Fruit fly (Drosophila melanogaster) whole organism, embryonic: ENCODE results near the gene CG43402.

Source experiments
- ATbp ChIP-seq: fragments of 200-800 bp; sonication (Bioruptor generic); optimal IDR thresholded peaks from 2 replicates; lab custom pipeline; 2017; ENCODE audit warnings: missing biosample characterization, mild to moderate bottlenecking, missing genetic modification characterization, missing genetic modification reagents
- Antp ChIP-seq: fragments of 200-800 bp; sonication (Bioruptor generic); optimal IDR thresholded peaks from 3 replicates; lab custom pipeline; 2016; ENCODE audit warnings: missing biosample characterization, missing genetic modification characterization
- Asciz ChIP-seq: fragments of 200-800 bp; sonication (Bioruptor generic); optimal IDR thresholded peaks from 2 replicates; lab custom pipeline; 2017; ENCODE audit warnings: missing biosample characterization, mild to moderate bottlenecking, missing genetic modification characterization, missing genetic modification reagents
- C15 ChIP-seq: fragments of 200-800 bp; sonication (Bioruptor generic); IDR thresholded peaks from 3 replicates; pipeline ENCODE4 v1.3.6; 2022; ENCODE audit warnings: missing biosample characterization, missing genetic modification characterization
- CG1024 ChIP-seq: fragments of 200-800 bp; sonication (Bioruptor generic); IDR thresholded peaks from 2 replicates; pipeline ENCODE4 v1.3.6; 2022; ENCODE audit warnings: missing biosample characterization, missing genetic modification characterization
- CG10979 ChIP-seq: fragments of 200-800 bp; sonication (Bioruptor generic); optimal IDR thresholded peaks from 2 replicates; lab custom pipeline; 2018; ENCODE audit warnings: missing biosample characterization, mild to moderate bottlenecking, missing genetic modification characterization, moderate library complexity
- CG13296 ChIP-seq: fragments of 200-800 bp; sonication (Bioruptor generic); optimal IDR thresholded peaks from 3 replicates; lab custom pipeline; 2018; ENCODE audit warnings: missing biosample characterization, mild to moderate bottlenecking, missing genetic modification characterization
- CG14710 ChIP-seq: fragments of 200-800 bp; sonication (Bioruptor generic); optimal IDR thresholded peaks from 3 replicates; lab custom pipeline; 2019; ENCODE audit warnings: missing biosample characterization, mild to moderate bottlenecking, missing genetic modification characterization, moderate library complexity
- CG15479 ChIP-seq: fragments of 200-800 bp; sonication (Bioruptor generic); optimal IDR thresholded peaks from 3 replicates; lab custom pipeline; 2019; ENCODE audit warnings: missing biosample characterization, mild to moderate bottlenecking, missing genetic modification characterization, moderate library complexity
- CG2116 ChIP-seq: fragments of 200-800 bp; sonication (Bioruptor generic); optimal IDR thresholded peaks from 3 replicates; lab custom pipeline; 2018; ENCODE audit warnings: missing biosample characterization, mild to moderate bottlenecking, missing genetic modification characterization
- CG2875 ChIP-seq: fragments of 200-800 bp; sonication (Bioruptor generic); optimal IDR thresholded peaks from 2 replicates; lab custom pipeline; 2017; ENCODE audit warnings: missing biosample characterization, mild to moderate bottlenecking, missing genetic modification characterization, missing genetic modification reagents
- CG42726 ChIP-seq: fragments of 200-800 bp; sonication (Bioruptor generic); IDR thresholded peaks from 2 replicates; pipeline ENCODE4 v1.3.6; 2022; ENCODE audit warnings: missing biosample characterization, missing genetic modification characterization; ENCODE audit not compliant: partially characterized antibody
- CG4282 ChIP-seq: fragments of 200-800 bp; sonication (Bioruptor generic); optimal IDR thresholded peaks from 2 replicates; lab custom pipeline; 2016; ENCODE audit warnings: missing biosample characterization, missing genetic modification characterization
- CG4404 ChIP-seq: fragments of 200-800 bp; sonication (Bioruptor generic); IDR thresholded peaks from 2 replicates; pipeline ENCODE4 v1.3.6; 2022; ENCODE audit warnings: missing biosample characterization, missing genetic modification characterization
- CG4730 ChIP-seq: fragments of 200-800 bp; sonication (Bioruptor generic); IDR thresholded peaks from 2 replicates; pipeline ENCODE4 v1.3.6; 2022; ENCODE audit warnings: missing biosample characterization, missing genetic modification characterization
- CG6254 ChIP-seq: fragments of 200-800 bp; sonication (Bioruptor generic); optimal IDR thresholded peaks from 3 replicates; lab custom pipeline; 2017; ENCODE audit warnings: mild to moderate bottlenecking, missing biosample characterization, missing genetic modification reagents, missing genetic modification characterization
- CG6654 ChIP-seq: fragments of 200-800 bp; sonication (Bioruptor generic); optimal IDR thresholded peaks from 2 replicates; lab custom pipeline; 2017; ENCODE audit warnings: missing biosample characterization, mild to moderate bottlenecking, missing genetic modification characterization
- CG6683 ChIP-seq: fragments of 200-800 bp; sonication (Bioruptor generic); optimal IDR thresholded peaks from 2 replicates; lab custom pipeline; 2017; ENCODE audit warnings: missing biosample characterization, mild to moderate bottlenecking, missing genetic modification characterization, missing genetic modification reagents
- CG9609 ChIP-seq: fragments of 200-800 bp; sonication (Bioruptor generic); optimal IDR thresholded peaks from 3 replicates; lab custom pipeline; 2016; ENCODE audit warnings: missing biosample characterization, missing genetic modification characterization
- Dip2 ChIP-seq: fragments of 200-800 bp; sonication (Bioruptor generic); IDR thresholded peaks from 2 replicates; pipeline ENCODE4 v1.3.6; 2022; ENCODE audit warnings: missing biosample characterization, missing genetic modification characterization
- Doc3 ChIP-seq: fragments of 200-800 bp; sonication (Bioruptor generic); IDR thresholded peaks from 3 replicates; pipeline ENCODE4 v1.3.6; 2022; ENCODE audit warnings: missing biosample characterization, missing genetic modification characterization; ENCODE audit not compliant: partially characterized antibody
- Dp ChIP-seq: fragments of 200-800 bp; sonication (Bioruptor generic); optimal IDR thresholded peaks from 2 replicates; lab custom pipeline; 2018; ENCODE audit warnings: missing biosample characterization, mild to moderate bottlenecking, missing genetic modification characterization, moderate library complexity
- H2.0 ChIP-seq: fragments of 200-800 bp; sonication (Bioruptor generic); IDR thresholded peaks from 2 replicates; pipeline ENCODE4 v1.3.6; 2022; ENCODE audit warnings: missing biosample characterization, missing genetic modification characterization
- HLH4C ChIP-seq: fragments of 200-800 bp; sonication (Bioruptor generic); IDR thresholded peaks from 3 replicates; pipeline ENCODE4 v1.3.6; 2022; ENCODE audit warnings: missing biosample characterization, missing genetic modification characterization; ENCODE audit not compliant: partially characterized antibody
- HLH54F ChIP-seq: fragments of 200-800 bp; sonication (Bioruptor generic); optimal IDR thresholded peaks from 3 replicates; lab custom pipeline; 2016; ENCODE audit warnings: missing biosample characterization, missing genetic modification characterization
- MTF-1 ChIP-seq: fragments of 200-800 bp; sonication (Bioruptor generic); optimal IDR thresholded peaks from 2 replicates; lab custom pipeline; 2018; ENCODE audit warnings: missing biosample characterization, mild to moderate bottlenecking, missing genetic modification characterization, borderline replicate concordance
- Sin3A ChIP-seq: fragments of >200 bp; optimal IDR thresholded peaks from 2 replicates; lab custom pipeline; 2018
- Six4 ChIP-seq: fragments of 200-800 bp; sonication (Bioruptor generic); optimal IDR thresholded peaks from 2 replicates; lab custom pipeline; 2016; ENCODE audit warnings: missing biosample characterization, missing genetic modification characterization
- Sry-δ ChIP-seq: fragments of 200-800 bp; sonication (Bioruptor generic); optimal IDR thresholded peaks from 2 replicates; lab custom pipeline; 2016; ENCODE audit warnings: missing biosample characterization, missing genetic modification characterization
- Stat92E ChIP-seq, 3 experiments: fragments of >200 bp in 2 of 3; fragments of 200-800 bp in 1 of 3; sonication (Bioruptor generic) in 1 of 3; optimal IDR thresholded peaks; 2 replicates each; lab custom pipeline; 2017 to 2019; ENCODE audit warnings: missing biosample characterization in 3 of 3, missing genetic modification characterization in 3 of 3, mild to moderate bottlenecking in 1 of 3, moderate library complexity in 1 of 3
- bab2 ChIP-seq: fragments of 200-800 bp; sonication (Bioruptor generic); optimal IDR thresholded peaks from 2 replicates; lab custom pipeline; 2016; ENCODE audit warnings: missing biosample characterization, missing genetic modification characterization
- chn ChIP-seq: fragments of 200-800 bp; sonication (Bioruptor generic); optimal IDR thresholded peaks from 2 replicates; lab custom pipeline; 2016; ENCODE audit warnings: missing biosample characterization, missing genetic modification characterization
- corto ChIP-seq: fragments of 200-800 bp; sonication (Bioruptor generic); optimal IDR thresholded peaks from 2 replicates; lab custom pipeline; 2016; ENCODE audit warnings: missing biosample characterization, mild to moderate bottlenecking, missing genetic modification characterization, moderate library complexity
- crc ChIP-seq: fragments of 200-800 bp; sonication (Bioruptor generic); optimal IDR thresholded peaks from 2 replicates; lab custom pipeline; 2016; ENCODE audit warnings: missing biosample characterization, missing genetic modification characterization
- da ChIP-seq: fragments of 200-800 bp; sonication (Bioruptor generic); optimal IDR thresholded peaks from 2 replicates; lab custom pipeline; 2016; ENCODE audit warnings: missing biosample characterization, missing genetic modification characterization
- gem ChIP-seq: fragments of 200-800 bp; sonication (Bioruptor generic); optimal IDR thresholded peaks from 2 replicates; lab custom pipeline; 2019; ENCODE audit warnings: missing biosample characterization, mild to moderate bottlenecking, missing genetic modification characterization, moderate library complexity
- gfzf ChIP-seq: fragments of 200-800 bp; sonication (Bioruptor generic); optimal IDR thresholded peaks from 2 replicates; lab custom pipeline; 2016; ENCODE audit warnings: missing biosample characterization, mild to moderate bottlenecking, missing genetic modification characterization, moderate library complexity
- jumu ChIP-seq: fragments of 200-800 bp; sonication (Bioruptor generic); optimal IDR thresholded peaks from 3 replicates; lab custom pipeline; 2016; ENCODE audit warnings: missing biosample characterization, missing genetic modification characterization
- klu ChIP-seq: fragments of 200-800 bp; sonication (Bioruptor generic); IDR thresholded peaks from 2 replicates; pipeline ENCODE4 v1.3.6; 2022; ENCODE audit warnings: missing biosample characterization, missing genetic modification characterization
- knrl ChIP-seq: fragments of 200-800 bp; sonication (Bioruptor generic); IDR thresholded peaks from 3 replicates; pipeline ENCODE4 v1.3.6; 2022; ENCODE audit warnings: missing biosample characterization, missing genetic modification characterization; ENCODE audit not compliant: partially characterized antibody
- luna ChIP-seq: fragments of 200-800 bp; sonication (Bioruptor generic); optimal IDR thresholded peaks from 2 replicates; lab custom pipeline; 2016; ENCODE audit warnings: missing biosample characterization, missing genetic modification characterization
- onecut ChIP-seq: fragments of 200-800 bp; sonication (Bioruptor generic); IDR thresholded peaks from 2 replicates; pipeline ENCODE4 v1.3.6; 2022; ENCODE audit warnings: missing biosample characterization, missing genetic modification characterization
- psq ChIP-seq: fragments of 200-800 bp; sonication (Bioruptor generic); optimal IDR thresholded peaks from 2 replicates; lab custom pipeline; 2017; ENCODE audit warnings: missing biosample characterization, missing genetic modification characterization
- pum ChIP-seq: fragments of 200-800 bp; sonication (Bioruptor generic); optimal IDR thresholded peaks from 2 replicates; lab custom pipeline; 2016; ENCODE audit warnings: missing biosample characterization, missing genetic modification characterization
- ssp ChIP-seq: fragments of 200-800 bp; sonication (Bioruptor generic); IDR thresholded peaks from 2 replicates; pipeline ENCODE4 v1.3.6; 2022; ENCODE audit warnings: missing biosample characterization, missing genetic modification characterization
- tgo ChIP-seq: fragments of 200-800 bp; sonication (Bioruptor generic); IDR thresholded peaks from 3 replicates; pipeline ENCODE4 v1.3.6; 2022; ENCODE audit warnings: missing biosample characterization, missing genetic modification characterization
- tio ChIP-seq: fragments of 200-800 bp; sonication (Bioruptor generic); optimal IDR thresholded peaks from 2 replicates; lab custom pipeline; 2017; ENCODE audit warnings: missing biosample characterization, missing genetic modification characterization, inconsistent platforms
- twi ChIP-seq: fragments of 200-800 bp; optimal IDR thresholded peaks from 2 replicates; lab custom pipeline; 2019; ENCODE audit warnings: missing biosample characterization, mild to moderate bottlenecking, missing genetic modification characterization, moderate library complexity
- vvl ChIP-seq: fragments of 200-800 bp; sonication (Bioruptor generic); IDR thresholded peaks from 2 replicates; pipeline ENCODE4 v1.3.6; 2022; ENCODE audit warnings: missing biosample characterization, missing genetic modification characterization
- wdn ChIP-seq: fragments of 200-800 bp; sonication (Bioruptor generic); IDR thresholded peaks from 2 replicates; pipeline ENCODE4 v1.3.6; 2022; ENCODE audit warnings: missing biosample characterization, missing genetic modification characterization
- zen ChIP-seq: fragments of 200-800 bp; sonication (Bioruptor generic); optimal IDR thresholded peaks from 3 replicates; lab custom pipeline; 2018; ENCODE audit warnings: missing biosample characterization, mild to moderate bottlenecking, missing genetic modification characterization, moderate library complexity

CG43402 gene

dm6 chr2L:1426821-1427265, 15.6 kb upstream of the CG43402 start (continued):
- TF ChIP-seq ATbp (GFP tag; lab: Kevin White, UChicago) (peak; percentile 67), Dp (GFP tag; lab: Kevin White, UChicago) (no peak), CG4404 (peak; percentile 77), gem (tag; lab: Kevin White, UChicago) (peak; percentile 90), vvl (GFP tag; lab: Robert Waterston, UW) (peak; percentile 89), HLH54F (GFP tag; lab: Kevin White, UChicago) (peak; percentile 19), Six4 (peak; percentile 70), MTF-1 (GFP tag; lab: Kevin White, UChicago) (peak; percentile 34), CG1024 (GFP tag; lab: Robert Waterston, UW) (peak; percentile 76), chn (GFP tag; lab: Kevin White, UChicago) (peak; percentile 59), onecut (GFP tag; lab: Robert Waterston, UW) (peak; percentile 30; the same call in 1 of the 2 replicates), tio (GFP tag; lab: Kevin White, UChicago) (peak; percentile 49), twi (tag; lab: Kevin White, UChicago) (peak; percentile 59), jumu (no peak), crc (GFP tag; lab: Kevin White, UChicago) (peak; percentile 5), Sin3A (no peak), CG15479 (no peak), CG6683 (GFP tag; lab: Kevin White, UChicago) (no peak), CG10979 (tag; lab: Kevin White, UChicago) (peak; percentile 91), zen (peak; percentile 72), CG14710 (peak; percentile 80), corto (GFP tag; lab: Kevin White, UChicago) (peak; percentile 17), wdn (GFP tag; lab: Robert Waterston, UW) (no peak), CG2116 (GFP tag; lab: Kevin White, UChicago) (peak; percentile 26), Antp (GFP tag; lab: Kevin White, UChicago) (no peak), ssp (GFP tag; lab: Robert Waterston, UW) (peak; percentile 49), Dip2 (no peak), CG2875 (GFP tag; lab: Kevin White, UChicago) (peak; percentile 80), CG9609 (GFP tag; lab: Kevin White, UChicago) (no peak), Asciz (GFP tag; lab: Kevin White, UChicago) (peak; percentile 51), tgo (GFP tag; lab: Robert Waterston, UW) (peak; percentile 69), Sry-δ (GFP tag; lab: Kevin White, UChicago) (no peak), CG6254 (GFP tag; lab: Kevin White, UChicago) (peak; percentile 78), C15 (GFP tag; lab: Robert Waterston, UW) (no peak), CG42726 (GFP tag; lab: Robert Waterston, UW) (no peak), Stat92E (GFP tag; optimal IDR thresholded peaks at IDR 0.05; lab: Kevin White, UChicago) (peak in 1 of 3 experiments; percentile 7), bab2 (peak; percentile 53), CG6654 (GFP tag; lab: Kevin White, UChicago) (peak; percentile 50), knrl (GFP tag; lab: Robert Waterston, UW) (no peak), HLH4C (GFP tag; lab: Robert Waterston, UW) (no peak), pum (GFP tag; lab: Kevin White, UChicago) (peak; percentile 29), da (GFP tag; lab: Kevin White, UChicago) (no peak), CG4730 (GFP tag; lab: Robert Waterston, UW) (0 out of 2 replicates have a peak, but pooled peaks have one; percentile 35), gfzf (GFP tag; lab: Kevin White, UChicago) (no peak), luna (GFP tag; lab: Kevin White, UChicago) (no peak), psq (GFP tag; lab: Kevin White, UChicago) (peak; percentile 25), CG4282 (GFP tag; lab: Kevin White, UChicago) (no peak), Doc3 (GFP tag; lab: Robert Waterston, UW) (no peak), klu (GFP tag; lab: Robert Waterston, UW) (no peak), CG13296 (GFP tag; lab: Kevin White, UChicago) (no peak), H2.0 (peak; percentile 74)
